Worm (Caenorhabditis elegans) whole organism, young adult: ENCODE data around the gene F42A6.2.

Experiments used
- F33H1.4 ChIP-seq: fragments of 200-800 bp; sonication (Bioruptor generic); IDR thresholded peaks from 2 replicates; pipeline ENCODE4 v1.3.6; 2022; ENCODE audit warnings: missing genetic modification reagents, missing genetic modification characterization, missing compliant biosample characterization
- F55B11.4 ChIP-seq: sonication (generic microtip); optimal IDR thresholded peaks from 2 replicates; lab custom pipeline; 2016; ENCODE audit warnings: missing compliant biosample characterization, missing genetic modification characterization, borderline replicate concordance; ENCODE audit not compliant: insufficient read depth
- F57C9.4 ChIP-seq: sonication (generic microtip); optimal IDR thresholded peaks from 2 replicates; lab custom pipeline; 2017; ENCODE audit warnings: mild to moderate bottlenecking, missing genetic modification characterization, missing compliant biosample characterization
- K12H6.12 ChIP-seq: fragments of 200-800 bp; sonication (Bioruptor generic); optimal IDR thresholded peaks from 2 replicates; lab custom pipeline; 2018; ENCODE audit warnings: mild to moderate bottlenecking, missing genetic modification characterization, missing compliant biosample characterization
- T07F8.4 ChIP-seq: sonication (generic microtip); optimal IDR thresholded peaks from 2 replicates; lab custom pipeline; 2016; ENCODE audit warnings: mild to moderate bottlenecking, missing genetic modification characterization, moderate library complexity, missing compliant biosample characterization
- T26A5.8 ChIP-seq: sonication (generic microtip); optimal IDR thresholded peaks from 2 replicates; lab custom pipeline; 2016; ENCODE audit warnings: missing genetic modification characterization, missing compliant biosample characterization
- Y53F4B.3 ChIP-seq: fragments of 200-800 bp; sonication (Bioruptor generic); IDR thresholded peaks from 2 replicates; pipeline ENCODE4 v1.3.6; 2022; ENCODE audit warnings: missing genetic modification reagents, missing genetic modification characterization, missing compliant biosample characterization
- ZK185.1 ChIP-seq: sonication (generic microtip); optimal IDR thresholded peaks from 2 replicates; lab custom pipeline; 2016; ENCODE audit warnings: mild to moderate bottlenecking, missing genetic modification characterization, missing compliant biosample characterization; ENCODE audit not compliant: poor library complexity, severe bottlenecking
- akir-1 ChIP-seq: fragments of 200-800 bp; sonication (Bioruptor generic); optimal IDR thresholded peaks from 2 replicates; lab custom pipeline; 2018; ENCODE audit warnings: mild to moderate bottlenecking, missing genetic modification characterization, moderate library complexity, missing compliant biosample characterization
- aptf-2 ChIP-seq: fragments of 200-800 bp; sonication (Bioruptor generic); conservative IDR thresholded peaks from 2 replicates; pipeline ENCODE4 v1.3.6; 2022; ENCODE audit warnings: missing genetic modification reagents, missing genetic modification characterization, missing compliant biosample characterization
- atf-7 ChIP-seq: sonication (generic microtip); optimal IDR thresholded peaks from 2 replicates; lab custom pipeline; 2017; ENCODE audit warnings: mild to moderate bottlenecking, missing genetic modification characterization, missing compliant biosample characterization
- athp-1 ChIP-seq: sonication (generic microtip); optimal IDR thresholded peaks from 2 replicates; lab custom pipeline; 2017; ENCODE audit warnings: mild to moderate bottlenecking, missing genetic modification characterization, missing compliant biosample characterization
- attf-3 ChIP-seq: fragments of 200-800 bp; sonication (Bioruptor generic); conservative IDR thresholded peaks from 2 replicates; pipeline ENCODE4 v1.3.6; 2022; ENCODE audit warnings: missing genetic modification reagents, missing genetic modification characterization, missing compliant biosample characterization
- cebp-1 ChIP-seq, 2 experiments: fragments of 200-800 bp in 1 of 2; sonication (Bioruptor generic) in 1 of 2; sonication (generic microtip) in 1 of 2; IDR thresholded peaks in 1 of 2; optimal IDR thresholded peaks in 1 of 2; 2 replicates each; pipeline versions ENCODE4 v1.3.6 to Lab custom; 2017 to 2022; ENCODE audit warnings: missing compliant biosample characterization in 2 of 2, missing genetic modification characterization in 2 of 2, mild to moderate bottlenecking in 1 of 2, missing genetic modification reagents in 1 of 2, moderate library complexity in 1 of 2
- ceh-27 ChIP-seq: fragments of 200-800 bp; sonication (Bioruptor generic); optimal IDR thresholded peaks from 2 replicates; lab custom pipeline; 2018; ENCODE audit warnings: mild to moderate bottlenecking, missing genetic modification characterization, moderate library complexity, missing compliant biosample characterization
- ceh-79 ChIP-seq: sonication (generic microtip); optimal IDR thresholded peaks from 2 replicates; lab custom pipeline; 2017; ENCODE audit warnings: mild to moderate bottlenecking, missing genetic modification characterization, missing compliant biosample characterization
- ceh-91 ChIP-seq: fragments of 200-800 bp; sonication (Bioruptor generic); IDR thresholded peaks from 2 replicates; pipeline ENCODE4 v1.3.6; 2022; ENCODE audit warnings: missing genetic modification reagents, missing genetic modification characterization, missing compliant biosample characterization
- die-1 ChIP-seq: sonication (generic microtip); optimal IDR thresholded peaks from 2 replicates; lab custom pipeline; 2016; ENCODE audit warnings: missing genotype, mild to moderate bottlenecking, missing genetic modification characterization, missing compliant biosample characterization
- dox-1 ChIP-seq: fragments of 200-800 bp; sonication (Bioruptor generic); IDR thresholded peaks from 2 replicates; pipeline ENCODE4 v1.3.6; 2022; ENCODE audit warnings: missing genetic modification reagents, missing genetic modification characterization, missing compliant biosample characterization
- egl-44 ChIP-seq: fragments of 200-800 bp; sonication (Bioruptor generic); IDR thresholded peaks from 2 replicates; pipeline ENCODE4 v1.3.6; 2022; ENCODE audit warnings: missing genetic modification reagents, missing genetic modification characterization, missing compliant biosample characterization
- hmg-1.2 ChIP-seq: fragments of 200-800 bp; sonication (Bioruptor generic); IDR thresholded peaks from 2 replicates; pipeline ENCODE4 v1.3.6; 2022; ENCODE audit warnings: missing genetic modification reagents, missing genetic modification characterization, missing compliant biosample characterization
- hmg-20 ChIP-seq: fragments of 200-800 bp; sonication (Bioruptor generic); IDR thresholded peaks from 2 replicates; pipeline ENCODE4 v1.3.6; 2022; ENCODE audit warnings: missing genetic modification reagents, missing genetic modification characterization, missing compliant biosample characterization
- lin-26 ChIP-seq: fragments of 200-800 bp; sonication (Bioruptor generic); IDR thresholded peaks from 2 replicates; pipeline ENCODE4 v1.3.6; 2022; ENCODE audit warnings: missing genetic modification reagents, missing genetic modification characterization, missing compliant biosample characterization
- lsl-1 ChIP-seq: fragments of 200-800 bp; sonication (Bioruptor generic); optimal IDR thresholded peaks from 2 replicates; lab custom pipeline; 2018; ENCODE audit warnings: mild to moderate bottlenecking, missing genetic modification characterization, moderate library complexity, missing compliant biosample characterization
- lsy-27 ChIP-seq: sonication (generic microtip); optimal IDR thresholded peaks from 2 replicates; lab custom pipeline; 2017; ENCODE audit warnings: missing genetic modification characterization, mild to moderate bottlenecking, missing compliant biosample characterization, antibody characterized with exemption, missing genotype, borderline replicate concordance; ENCODE audit not compliant: insufficient read depth
- madf-3 ChIP-seq: fragments of 200-800 bp; sonication (Bioruptor generic); IDR thresholded peaks from 2 replicates; pipeline ENCODE4 v1.3.6; 2022; ENCODE audit warnings: missing genetic modification reagents, missing genetic modification characterization, missing compliant biosample characterization
- madf-6 ChIP-seq: fragments of 200-800 bp; sonication (Bioruptor generic); IDR thresholded peaks from 2 replicates; pipeline ENCODE4 v1.3.6; 2022; ENCODE audit warnings: missing genetic modification reagents, missing genetic modification characterization, missing compliant biosample characterization
- madf-8 ChIP-seq: fragments of 200-800 bp; sonication (Bioruptor generic); conservative IDR thresholded peaks from 2 replicates; pipeline ENCODE4 v1.3.6; 2022; ENCODE audit warnings: missing genetic modification reagents, missing genetic modification characterization, missing compliant biosample characterization
- mel-28 ChIP-seq: sonication (generic microtip); optimal IDR thresholded peaks from 2 replicates; lab custom pipeline; 2016; ENCODE audit warnings: borderline replicate concordance, mild to moderate bottlenecking, missing genetic modification characterization, missing compliant biosample characterization
- nfya-1 ChIP-seq: sonication (generic microtip); optimal IDR thresholded peaks from 2 replicates; lab custom pipeline; 2017; ENCODE audit warnings: antibody characterized with exemption, missing compliant biosample characterization, missing genetic modification characterization, borderline replicate concordance; ENCODE audit not compliant: insufficient read depth
- nfyb-1 ChIP-seq: fragments of 200-800 bp; sonication (Bioruptor generic); IDR thresholded peaks from 2 replicates; pipeline ENCODE4 v1.3.6; 2022; ENCODE audit warnings: missing genetic modification reagents, missing genetic modification characterization, missing compliant biosample characterization
- nhr-120 ChIP-seq: fragments of 200-800 bp; sonication (Bioruptor generic); IDR thresholded peaks from 2 replicates; pipeline ENCODE4 v1.3.6; 2022; ENCODE audit warnings: missing genetic modification characterization, missing compliant biosample characterization
- nhr-179 ChIP-seq: sonication (generic microtip); optimal IDR thresholded peaks from 2 replicates; lab custom pipeline; 2016; ENCODE audit warnings: mild to moderate bottlenecking, missing genetic modification characterization, missing compliant biosample characterization
- pbrm-1 ChIP-seq: fragments of 200-800 bp; sonication (Bioruptor generic); IDR thresholded peaks from 2 replicates; pipeline ENCODE4 v1.3.6; 2022; ENCODE audit warnings: missing genetic modification reagents, missing genetic modification characterization, missing compliant biosample characterization
- rec-8 ChIP-seq, 2 experiments: sonication (generic microtip); optimal IDR thresholded peaks; 2 replicates each; lab custom pipeline; 2016; ENCODE audit warnings: mild to moderate bottlenecking in 2 of 2, missing genetic modification characterization in 2 of 2, missing genetic modification reagents in 2 of 2, missing genotype in 2 of 2, missing biosample characterization in 1 of 2, missing compliant biosample characterization in 1 of 2, moderate library complexity in 1 of 2
- repo-1 ChIP-seq: sonication (generic microtip); optimal IDR thresholded peaks from 2 replicates; lab custom pipeline; 2017; ENCODE audit warnings: mild to moderate bottlenecking, missing genetic modification characterization, missing compliant biosample characterization
- sea-2 ChIP-seq: fragments of 200-800 bp; sonication (Bioruptor generic); IDR thresholded peaks from 2 replicates; pipeline ENCODE4 v1.3.6; 2022; ENCODE audit warnings: missing genetic modification characterization, missing compliant biosample characterization
- snpc-1.1 ChIP-seq: sonication (generic microtip); optimal IDR thresholded peaks from 2 replicates; lab custom pipeline; 2017; ENCODE audit warnings: missing genetic modification characterization, mild to moderate bottlenecking, missing compliant biosample characterization, antibody characterized with exemption, moderate library complexity, missing genotype, missing genetic modification reagents; ENCODE audit not compliant: insufficient read depth
- snpc-1.3 ChIP-seq: sonication (generic microtip); optimal IDR thresholded peaks from 2 replicates; lab custom pipeline; 2017; ENCODE audit warnings: missing genetic modification characterization, mild to moderate bottlenecking, missing compliant biosample characterization, antibody characterized with exemption, moderate library complexity, missing genotype, missing genetic modification reagents; ENCODE audit not compliant: insufficient read depth
- snpc-3.4 ChIP-seq: sonication (generic microtip); optimal IDR thresholded peaks from 2 replicates; lab custom pipeline; 2017; ENCODE audit warnings: missing genetic modification characterization, mild to moderate bottlenecking, missing compliant biosample characterization, antibody characterized with exemption, moderate library complexity, missing genotype, missing genetic modification reagents
- somi-1 ChIP-seq: fragments of 200-800 bp; sonication (Bioruptor generic); optimal IDR thresholded peaks from 2 replicates; lab custom pipeline; 2018; ENCODE audit warnings: mild to moderate bottlenecking, missing genetic modification characterization, missing compliant biosample characterization
- tbp1 ChIP-seq: fragments of 200-800 bp; sonication (Bioruptor generic); optimal IDR thresholded peaks from 2 replicates; lab custom pipeline; 2018; ENCODE audit warnings: mild to moderate bottlenecking, missing genetic modification characterization, missing compliant biosample characterization
- unc-130 ChIP-seq: sonication (generic microtip); optimal IDR thresholded peaks from 2 replicates; lab custom pipeline; 2016; ENCODE audit warnings: missing genetic modification reagents, missing genetic modification characterization, missing compliant biosample characterization
- ztf-25 ChIP-seq: fragments of 200-800 bp; sonication (Bioruptor generic); IDR thresholded peaks from 2 replicates; pipeline ENCODE4 v1.3.6; 2022; ENCODE audit warnings: missing genetic modification reagents, missing genetic modification characterization, missing compliant biosample characterization
- ztf-26 ChIP-seq: sonication (generic microtip); optimal IDR thresholded peaks from 2 replicates; lab custom pipeline; 2017; ENCODE audit warnings: missing genetic modification characterization, missing compliant biosample characterization
- ztf-3 ChIP-seq: fragments of 200-800 bp; sonication (Bioruptor generic); optimal IDR thresholded peaks from 2 replicates; lab custom pipeline; 2018; ENCODE audit warnings: mild to moderate bottlenecking, missing genetic modification characterization, missing compliant biosample characterization

The F42A6.2 gene

ce11 chrIV:3311243-3311642 lies 30.0 kb upstream of the F42A6.2 start, which contains the start of gene zip-11 (continued):
- no peak for TF ChIP-seq akir-1 (GFP tag; lab: Kevin White, UChicago)
- TF ChIP-seq madf-6, result peak; percentile 11; the same call in 1 of the 2 replicates
- TF ChIP-seq madf-3 (GFP tag; lab: Robert Waterston, UW), result 0 out of 2 replicates have a peak, but pooled peaks have one; percentile 54
- TF ChIP-seq athp-1 (tag; lab: Kevin White, UChicago), result no peak
- no peak for TF ChIP-seq hmg-20 (GFP tag; lab: Robert Waterston, UW)
- no peak for TF ChIP-seq cebp-1 (GFP tag; IDR thresholded peaks at IDR 0.05; lab: Robert Waterston, UW)
- TF ChIP-seq cebp-1 (tag; optimal IDR thresholded peaks at IDR 0.05; lab: Kevin White, UChicago), result peak; percentile 77
- peak; percentile 71 for TF ChIP-seq dox-1 (GFP tag; lab: Robert Waterston, UW)
- no peak for TF ChIP-seq ztf-25 (GFP tag; lab: Robert Waterston, UW)
- no peak for TF ChIP-seq tbp1
- TF ChIP-seq sea-2, result no peak
- no peak for TF ChIP-seq ceh-79 (tag; lab: Kevin White, UChicago)
- no peak for TF ChIP-seq ZK185.1 (tag; lab: Kevin White, UChicago)
- TF ChIP-seq madf-8, result no peak
- no peak for TF ChIP-seq lsl-1 (GFP tag; lab: Kevin White, UChicago)
- TF ChIP-seq nfya-1 (tag; lab: Kevin White, UChicago), result no peak
- no peak for TF ChIP-seq ztf-3
- peak; percentile 52 for TF ChIP-seq K12H6.12 (tag; lab: Kevin White, UChicago)
- TF ChIP-seq nfyb-1 (GFP tag; lab: Robert Waterston, UW), result peak; percentile 69; the same call in 1 of the 2 replicates
- TF ChIP-seq attf-3 (GFP tag; lab: Robert Waterston, UW), result no peak
- peak; percentile 80 for TF ChIP-seq ztf-26
- TF ChIP-seq pbrm-1 (GFP tag; lab: Robert Waterston, UW), result 0 out of 2 replicates have a peak, but pooled peaks have one; percentile 36
- TF ChIP-seq mel-28, result no peak
- TF ChIP-seq snpc-1.3, result no peak
- no peak for TF ChIP-seq aptf-2
- TF ChIP-seq repo-1 (tag; lab: Kevin White, UChicago), result no peak
- 0 out of 2 replicates have a peak, but pooled peaks have one; percentile 13 for TF ChIP-seq F33H1.4
- 0 out of 2 replicates have a peak, but pooled peaks have one; percentile 37 for TF ChIP-seq lin-26 (GFP tag; lab: Robert Waterston, UW)
- no peak for TF ChIP-seq Y53F4B.3
- TF ChIP-seq rec-8 (tag; optimal IDR thresholded peaks at IDR 0.05; lab: Kevin White, UChicago), result no peak
- peak; percentile 26 for TF ChIP-seq somi-1 (GFP tag; lab: Kevin White, UChicago)
- peak; percentile 100 for TF ChIP-seq F57C9.4 (tag; lab: Kevin White, UChicago)
- TF ChIP-seq egl-44 (GFP tag; lab: Robert Waterston, UW), result no peak
- no peak for TF ChIP-seq snpc-1.1 (tag; lab: Kevin White, UChicago)
- no peak for TF ChIP-seq F55B11.4
- no peak for TF ChIP-seq ceh-91
- peak; percentile 99 for TF ChIP-seq hmg-1.2 (GFP tag; lab: Robert Waterston, UW)
- TF ChIP-seq lsy-27, result no peak
- no peak for TF ChIP-seq snpc-3.4 (tag; lab: Kevin White, UChicago)
- TF ChIP-seq unc-130 (GFP tag; lab: Kevin White, UChicago), result no peak
- TF ChIP-seq T07F8.4 (tag; lab: Kevin White, UChicago), result no peak
- no peak for TF ChIP-seq die-1 (tag; lab: Kevin White, UChicago)
- no peak for TF ChIP-seq nhr-179 (tag; lab: Kevin White, UChicago)
- peak; percentile 16 for TF ChIP-seq atf-7 (tag; lab: Kevin White, UChicago)
- TF ChIP-seq ceh-27 (GFP tag; lab: Kevin White, UChicago), result no peak
- no peak for TF ChIP-seq T26A5.8 (tag; lab: Kevin White, UChicago)
- no peak for TF ChIP-seq nhr-120 (GFP tag; lab: Robert Waterston, UW)
